Worm (Caenorhabditis elegans) whole organism, young adult: ENCODE measurements around the gene F08F8.6.

Experiments
- F10E7.11 ChIP-seq: sonication (generic microtip); optimal IDR thresholded peaks from 2 replicates; lab custom pipeline; 2017; ENCODE audit warnings: mild to moderate bottlenecking, missing genetic modification characterization, moderate library complexity, missing compliant biosample characterization
- efl-1 ChIP-seq: fragments of 150-350 bp; optimal IDR thresholded peaks from 2 replicates; lab custom pipeline; 2014; ENCODE audit warnings: missing biosample characterization, missing genetic modification reagents, missing genetic modification characterization
- lin-40 ChIP-seq: sonication (generic microtip); optimal IDR thresholded peaks from 2 replicates; lab custom pipeline; 2016; ENCODE audit warnings: missing genetic modification characterization, mild to moderate bottlenecking, missing compliant biosample characterization, missing genotype, missing genetic modification reagents
- tbx-9 ChIP-seq: sonication (generic microtip); optimal IDR thresholded peaks from 2 replicates; lab custom pipeline; 2016; ENCODE audit warnings: borderline replicate concordance, missing genetic modification characterization, inconsistent platforms, missing compliant biosample characterization
- unc-62 ChIP-seq: fragments of 150-350 bp; optimal IDR thresholded peaks from 2 replicates; lab custom pipeline; 2014; ENCODE audit warnings: missing biosample characterization, missing genetic modification reagents, missing genetic modification characterization

- TF ChIP-seq efl-1 (GFP tag; lab: Kevin White, UChicago) (no peak), tbx-9 (tag; lab: Kevin White, UChicago) (no peak), lin-40 (tag; lab: Kevin White, UChicago) (no peak), unc-62 (GFP tag; lab: Kevin White, UChicago) (no peak), F10E7.11 (tag; lab: Kevin White, UChicago) (no peak)
These were observed 29.0 kb upstream of the F08F8.6 start for ce11 chrIII:7314473-7314872.
